Worm (Caenorhabditis elegans) whole organism, L4/young adult: ENCODE data around the gene clp-9.

Source experiments
- W03F9.2 ChIP-seq: fragments of 150-350 bp; optimal IDR thresholded peaks from 2 replicates; lab custom pipeline; 2014; ENCODE audit warnings: missing biosample characterization, missing genetic modification characterization
- him-1 ChIP-seq: sonication (generic microtip); optimal IDR thresholded peaks from 2 replicates; lab custom pipeline; 2016; ENCODE audit warnings: missing genotype, missing genetic modification reagents, missing genetic modification characterization, missing compliant biosample characterization

- TF ChIP-seq him-1 (no peak), W03F9.2 (tag; lab: Kevin White, UChicago) (no peak)
Observed at ce11 chrV:9833900-9834299, 51.9 kb downstream of the clp-9 start, which contains the start of gene sru-40.
